Worm (Caenorhabditis elegans): ENCODE data around the gene clec-212.

DNA sequence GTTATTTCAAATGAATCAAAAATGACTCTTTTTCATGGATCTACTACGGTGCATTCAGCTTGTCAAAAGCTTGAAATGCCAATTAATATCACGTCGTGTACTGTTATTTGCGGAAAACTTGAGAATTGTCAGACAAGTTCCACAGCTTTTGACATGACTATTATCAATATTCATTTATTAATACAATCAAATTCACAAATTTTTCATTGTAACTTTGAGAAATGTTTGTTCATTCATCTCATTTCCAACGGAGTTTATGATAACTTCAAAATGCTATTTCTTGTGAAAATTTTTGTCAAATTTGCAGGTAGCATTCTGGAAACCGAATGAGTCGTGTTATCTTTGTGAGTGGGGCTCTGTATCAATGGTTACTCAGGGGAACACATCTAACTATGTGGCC, 47.9 kb upstream of the clec-212 start, which contains the start of gene C50E3.15:
- TF ChIP-seq ztf-4 (tag; optimal IDR thresholded peaks at IDR 0.05) (no peak), nhr-28 (tag; optimal IDR thresholded peaks at IDR 0.05) (no peak), lin-39 (tag; optimal IDR thresholded peaks at IDR 0.05) (no peak), unc-62 (GFP tag; optimal IDR thresholded peaks at IDR 0.05) (no peak), snpc-4 (tag; optimal IDR thresholded peaks at IDR 0.05) (no peak), ztf-11 (tag; optimal IDR thresholded peaks at IDR 0.05) (no peak), nhr-76 (tag; optimal IDR thresholded peaks at IDR 0.05) (no peak), blmp-1 (tag; optimal IDR thresholded peaks at IDR 0.05) (no peak), ceh-82 (tag; optimal IDR thresholded peaks at IDR 0.05) (no peak), nhr-237 (tag; optimal IDR thresholded peaks at IDR 0.05) (no peak), ama-1 (optimal IDR thresholded peaks at IDR 0.05) (no peak), sox-4 (tag; optimal IDR thresholded peaks at IDR 0.05) (no peak)
